Fruit fly (Drosophila melanogaster): Measurements from ENCODE around the gene CG4362.

CG4362 gene

dm6 chr3R:20262927-20263644 lies 44.3 kb downstream of the CG4362 start:
- TF ChIP-seq Ets98B (GFP tag; IDR thresholded peaks at IDR 0.05) (no peak), CG12605 (GFP tag; IDR thresholded peaks at IDR 0.05) (no peak), gl (tag; optimal IDR thresholded peaks at IDR 0.05) (no peak), CG4496 (GFP tag; IDR thresholded peaks at IDR 0.05) (no peak), CG34367 (tag; optimal IDR thresholded peaks at IDR 0.05) (no peak), CG14655 (GFP tag; optimal IDR thresholded peaks at IDR 0.05) (no peak)

- TF ChIP-seq fd96Ca (GFP tag; IDR thresholded peaks at IDR 0.05) (no peak), CG9948 (tag; optimal IDR thresholded peaks at IDR 0.05) (no peak)
Measured at dm6 chr3R:20261969-20262334, 45.4 kb downstream of the CG4362 start.

- peak; percentile 97 for TF ChIP-seq CG15710 (tag; optimal IDR thresholded peaks at IDR 0.05)
- TF ChIP-seq CG8301 (tag; optimal IDR thresholded peaks at IDR 0.05) = peak; percentile 96
- peak; percentile 73 for TF ChIP-seq D1 (tag; optimal IDR thresholded peaks at IDR 0.05)
- peak; percentile 83 for TF ChIP-seq fd96Ca (GFP tag; IDR thresholded peaks at IDR 0.05)
- peak; percentile 95 for TF ChIP-seq CG34367 (tag; optimal IDR thresholded peaks at IDR 0.05)
- peak; percentile 95 for TF ChIP-seq Pif1A (GFP tag; optimal IDR thresholded peaks at IDR 0.05)
- peak; percentile 85 for TF ChIP-seq EcR (GFP tag; optimal IDR thresholded peaks at IDR 0.05)
- peak; percentile 84 for TF ChIP-seq Snoo (tag; optimal IDR thresholded peaks at IDR 0.05)
- peak; percentile 94 for TF ChIP-seq CG12605 (GFP tag; IDR thresholded peaks at IDR 0.05)
- TF ChIP-seq Ets98B (GFP tag; IDR thresholded peaks at IDR 0.05) = peak; percentile 96
- TF ChIP-seq gl (tag; optimal IDR thresholded peaks at IDR 0.05) = peak; percentile 94
- peak; percentile 98 for TF ChIP-seq CG32121 (GFP tag; IDR thresholded peaks at IDR 0.05)
- peak; percentile 93 for TF ChIP-seq CG14655 (GFP tag; optimal IDR thresholded peaks at IDR 0.05)
- TF ChIP-seq CG10348 (GFP tag; IDR thresholded peaks at IDR 0.05) = peak; percentile 72
- TF ChIP-seq CG8159 (tag; optimal IDR thresholded peaks at IDR 0.05) = peak; percentile 98
- peak; percentile 90 for TF ChIP-seq CG13204 (GFP tag; optimal IDR thresholded peaks at IDR 0.05)
- TF ChIP-seq Pif1B (GFP tag; optimal IDR thresholded peaks at IDR 0.05) = peak; percentile 90
- peak; percentile 96 for TF ChIP-seq CG17806 (tag; optimal IDR thresholded peaks at IDR 0.05)
- peak; percentile 97 for TF ChIP-seq CG4496 (GFP tag; IDR thresholded peaks at IDR 0.05)
- peak; percentile 95 for TF ChIP-seq CG9948 (tag; optimal IDR thresholded peaks at IDR 0.05)
- peak; percentile 89 for TF ChIP-seq rn (GFP tag; IDR thresholded peaks at IDR 0.05)
Measured at dm6 chr3R:20261225-20261968, 45.9 kb downstream of the CG4362 start.

- TF ChIP-seq gl (tag; optimal IDR thresholded peaks at IDR 0.05) = no peak
- TF ChIP-seq CG4496 (GFP tag; IDR thresholded peaks at IDR 0.05) = no peak
- no peak for TF ChIP-seq fd96Ca (GFP tag; IDR thresholded peaks at IDR 0.05)
- TF ChIP-seq CG14655 (GFP tag; optimal IDR thresholded peaks at IDR 0.05) = no peak
- no peak for TF ChIP-seq CG32121 (GFP tag; IDR thresholded peaks at IDR 0.05)
- no peak for TF ChIP-seq CG12605 (GFP tag; IDR thresholded peaks at IDR 0.05)
- no peak for TF ChIP-seq Pif1A (GFP tag; optimal IDR thresholded peaks at IDR 0.05)
- TF ChIP-seq Ets98B (GFP tag; IDR thresholded peaks at IDR 0.05) = no peak
- no peak for TF ChIP-seq EcR (GFP tag; optimal IDR thresholded peaks at IDR 0.05)
- TF ChIP-seq CG15710 (tag; optimal IDR thresholded peaks at IDR 0.05) = no peak
- no peak for TF ChIP-seq CG17806 (tag; optimal IDR thresholded peaks at IDR 0.05)
- no peak for TF ChIP-seq D1 (tag; optimal IDR thresholded peaks at IDR 0.05)
Measured at dm6 chr3R:20260382-20260781, 47.0 kb downstream of the CG4362 start.

- no peak for TF ChIP-seq CG34367 (tag; optimal IDR thresholded peaks at IDR 0.05)
- TF ChIP-seq Pif1B (GFP tag; optimal IDR thresholded peaks at IDR 0.05) = peak; percentile 27
- no peak for TF ChIP-seq fd96Ca (GFP tag; IDR thresholded peaks at IDR 0.05)
- TF ChIP-seq CG14655 (GFP tag; optimal IDR thresholded peaks at IDR 0.05) = no peak
- 0 out of 3 replicates have a peak, but pooled peaks have one; percentile 25 for TF ChIP-seq CG4496 (GFP tag; IDR thresholded peaks at IDR 0.05)
- no peak for TF ChIP-seq CG9948 (tag; optimal IDR thresholded peaks at IDR 0.05)
- TF ChIP-seq CG10348 (GFP tag; IDR thresholded peaks at IDR 0.05) = no peak
Measured at dm6 chr3R:20259440-20260170, 47.7 kb downstream of the CG4362 start.

- TF ChIP-seq CG12605 (GFP tag; IDR thresholded peaks at IDR 0.05) = no peak
- TF ChIP-seq CG8159 (tag; optimal IDR thresholded peaks at IDR 0.05) = no peak
- no peak for TF ChIP-seq CG15710 (tag; optimal IDR thresholded peaks at IDR 0.05)
- no peak for TF ChIP-seq gl (tag; optimal IDR thresholded peaks at IDR 0.05)
- no peak for TF ChIP-seq Ets98B (GFP tag; IDR thresholded peaks at IDR 0.05)
- no peak for TF ChIP-seq CG8301 (tag; optimal IDR thresholded peaks at IDR 0.05)
- no peak for TF ChIP-seq Pif1A (GFP tag; optimal IDR thresholded peaks at IDR 0.05)
- no peak for TF ChIP-seq EcR (GFP tag; optimal IDR thresholded peaks at IDR 0.05)
- no peak for TF ChIP-seq CG4496 (GFP tag; IDR thresholded peaks at IDR 0.05)
- TF ChIP-seq Pif1B (GFP tag; optimal IDR thresholded peaks at IDR 0.05) = no peak
- TF ChIP-seq CG34367 (tag; optimal IDR thresholded peaks at IDR 0.05) = no peak
Measured at dm6 chr3R:20258799-20259405, 48.4 kb downstream of the CG4362 start.

Measured in whole organism, pupa.